Worm (Caenorhabditis elegans) whole organism, L4 larva: ENCODE measurements around the gene sru-22.

Experiments used
- Y105C5A.15 ChIP-seq: fragments of 200-800 bp; sonication (Bioruptor generic); IDR thresholded peaks from 2 replicates; pipeline ENCODE4 v1.3.6; 2022; ENCODE audit warnings: missing genetic modification characterization, missing compliant biosample characterization
- aha-1 ChIP-seq: fragments of 150-350 bp; peaks from one replicate; lab custom pipeline; 2014; ENCODE audit warnings: missing biosample characterization, missing genetic modification characterization
- ama-1 ChIP-seq: fragments of 150-350 bp; optimal IDR thresholded peaks from 2 replicates; lab custom pipeline; 2014; ENCODE audit warnings: inconsistent platforms, mixed read lengths
- ceh-32 ChIP-seq: sonication (generic microtip); optimal IDR thresholded peaks from 2 replicates; lab custom pipeline; 2016; ENCODE audit warnings: mild to moderate bottlenecking, missing genetic modification characterization, missing compliant biosample characterization; ENCODE audit not compliant: poor library complexity
- ceh-62 ChIP-seq: sonication (generic microtip); optimal IDR thresholded peaks from 2 replicates; lab custom pipeline; 2017; ENCODE audit warnings: missing biosample characterization, missing genetic modification characterization
- daf-12 ChIP-seq: fragments of 150-350 bp; optimal IDR thresholded peaks from 2 replicates; lab custom pipeline; 2014; ENCODE audit warnings: missing biosample characterization, missing genetic modification reagents, missing genetic modification characterization
- daf-16 ChIP-seq, 3 experiments: sonication (generic microtip); optimal IDR thresholded peaks; 2 replicates each; lab custom pipeline; 2016 to 2017; ENCODE audit warnings: missing genetic modification characterization in 3 of 3, missing genetic modification reagents in 3 of 3, mild to moderate bottlenecking in 2 of 3, missing compliant biosample characterization in 2 of 3, missing biosample characterization in 1 of 3, moderate library complexity in 1 of 3
- dpl-1 ChIP-seq: fragments of 150-350 bp; optimal IDR thresholded peaks from 2 replicates; lab custom pipeline; 2014; ENCODE audit warnings: missing biosample characterization, missing genetic modification reagents, missing genetic modification characterization
- dve-1 ChIP-seq: sonication (generic microtip); optimal IDR thresholded peaks from 2 replicates; lab custom pipeline; 2017; ENCODE audit warnings: antibody characterized with exemption, mild to moderate bottlenecking, missing genetic modification characterization, missing compliant biosample characterization; ENCODE audit not compliant: insufficient read depth
- egl-27 ChIP-seq: sonication (generic microtip); optimal IDR thresholded peaks from 3 replicates; lab custom pipeline; 2017; ENCODE audit warnings: missing biosample characterization, missing genetic modification reagents, missing genetic modification characterization
- fos-1 ChIP-seq: fragments of 150-350 bp; optimal IDR thresholded peaks from 2 replicates; lab custom pipeline; 2014; ENCODE audit warnings: missing biosample characterization, missing genetic modification characterization
- hif-1 ChIP-seq, 2 experiments: sonication (generic microtip); optimal IDR thresholded peaks; 2 replicates each; lab custom pipeline; 2016 to 2017; ENCODE audit warnings: missing compliant biosample characterization in 2 of 2, missing genetic modification characterization in 2 of 2, missing genetic modification reagents in 2 of 2, missing genotype in 2 of 2, mild to moderate bottlenecking in 1 of 2
- lin-1 ChIP-seq: fragments of 200-800 bp; sonication (Bioruptor generic); IDR thresholded peaks from 2 replicates; pipeline ENCODE4 v1.3.6; 2022; ENCODE audit warnings: missing genetic modification reagents, missing genetic modification characterization, missing compliant biosample characterization
- lin-15B ChIP-seq: fragments of 150-350 bp; sonication (generic microtip); optimal IDR thresholded peaks from 3 replicates; lab custom pipeline; 2014; ENCODE audit warnings: missing biosample characterization, missing genetic modification characterization
- lir-3 ChIP-seq: sonication (generic microtip); optimal IDR thresholded peaks from 2 replicates; lab custom pipeline; 2016; ENCODE audit warnings: mild to moderate bottlenecking, missing genetic modification characterization, missing compliant biosample characterization
- lsy-2 ChIP-seq, 2 experiments: fragments of 150-350 bp in 1 of 2; sonication (generic microtip) in 1 of 2; optimal IDR thresholded peaks; 2 replicates each; lab custom pipeline; 2014 to 2017; ENCODE audit warnings: missing biosample characterization in 2 of 2, missing genetic modification characterization in 2 of 2
- mep-1 ChIP-seq: fragments of 150-350 bp; sonication (generic microtip); optimal IDR thresholded peaks from 3 replicates; lab custom pipeline; 2014; ENCODE audit warnings: missing biosample characterization, missing genetic modification characterization
- nhr-10 ChIP-seq: fragments of 150-350 bp; optimal IDR thresholded peaks from 2 replicates; lab custom pipeline; 2014; ENCODE audit warnings: missing biosample characterization, missing genetic modification characterization
- nhr-102 ChIP-seq: sonication (generic microtip); optimal IDR thresholded peaks from 2 replicates; lab custom pipeline; 2016; ENCODE audit warnings: mild to moderate bottlenecking, missing genetic modification characterization, moderate library complexity, missing compliant biosample characterization
- nhr-25 ChIP-seq: sonication (generic microtip); optimal IDR thresholded peaks from 2 replicates; lab custom pipeline; 2017; ENCODE audit warnings: missing genetic modification characterization, mild to moderate bottlenecking, missing compliant biosample characterization, antibody characterized with exemption, moderate library complexity, borderline replicate concordance; ENCODE audit not compliant: insufficient read depth
- nhr-28 ChIP-seq: fragments of 150-350 bp; optimal IDR thresholded peaks from 2 replicates; lab custom pipeline; 2014; ENCODE audit warnings: missing biosample characterization, missing genetic modification characterization
- nhr-76 ChIP-seq: fragments of 150-350 bp; optimal IDR thresholded peaks from 2 replicates; lab custom pipeline; 2014; ENCODE audit warnings: missing biosample characterization, missing genetic modification characterization
- pha-4 ChIP-seq, 2 experiments: fragments of 150-350 bp in 1 of 2; fragments of 200-800 bp in 1 of 2; sonication (Bioruptor generic) in 1 of 2; IDR thresholded peaks in 1 of 2; optimal IDR thresholded peaks in 1 of 2; 2 replicates each; pipeline versions ENCODE4 v1.3.6 to Lab custom; 2014 to 2022; ENCODE audit warnings: missing genetic modification characterization in 2 of 2, missing genetic modification reagents in 2 of 2, missing biosample characterization in 1 of 2, missing compliant biosample characterization in 1 of 2
- pqm-1 ChIP-seq: sonication (generic microtip); optimal IDR thresholded peaks from 2 replicates; lab custom pipeline; 2017; ENCODE audit warnings: missing biosample characterization, missing genetic modification characterization
- spr-1 ChIP-seq: sonication (generic microtip); optimal IDR thresholded peaks from 2 replicates; lab custom pipeline; 2016; ENCODE audit warnings: mild to moderate bottlenecking, missing genetic modification characterization, missing compliant biosample characterization
- unc-39 ChIP-seq: sonication (generic microtip); optimal IDR thresholded peaks from 2 replicates; lab custom pipeline; 2017; ENCODE audit warnings: missing biosample characterization, missing genetic modification characterization
- unc-62 ChIP-seq, 3 experiments: fragments of 150-350 bp in 1 of 3; sonication (generic microtip); optimal IDR thresholded peaks in 2 of 3; peaks in 1 of 3; 1 replicate in 1 of 3; 2 replicates in 2 of 3; lab custom pipeline; 2014 to 2017; ENCODE audit warnings: missing biosample characterization in 3 of 3, missing genetic modification characterization in 3 of 3, missing genetic modification reagents in 3 of 3, missing genotype in 1 of 3
- vab-7 ChIP-seq: fragments of 200-800 bp; sonication (Bioruptor generic); IDR thresholded peaks from 2 replicates; pipeline ENCODE4 v1.3.6; 2022; ENCODE audit warnings: missing genetic modification reagents, missing genetic modification characterization, missing compliant biosample characterization
- zfp-2 ChIP-seq: sonication (generic microtip); optimal IDR thresholded peaks from 2 replicates; lab custom pipeline; 2016; ENCODE audit warnings: mild to moderate bottlenecking, missing genetic modification characterization, missing compliant biosample characterization
- zip-2 ChIP-seq: fragments of 150-350 bp; optimal IDR thresholded peaks from 2 replicates; lab custom pipeline; 2014; ENCODE audit warnings: missing biosample characterization, missing genetic modification characterization

sru-22 gene

DNA sequence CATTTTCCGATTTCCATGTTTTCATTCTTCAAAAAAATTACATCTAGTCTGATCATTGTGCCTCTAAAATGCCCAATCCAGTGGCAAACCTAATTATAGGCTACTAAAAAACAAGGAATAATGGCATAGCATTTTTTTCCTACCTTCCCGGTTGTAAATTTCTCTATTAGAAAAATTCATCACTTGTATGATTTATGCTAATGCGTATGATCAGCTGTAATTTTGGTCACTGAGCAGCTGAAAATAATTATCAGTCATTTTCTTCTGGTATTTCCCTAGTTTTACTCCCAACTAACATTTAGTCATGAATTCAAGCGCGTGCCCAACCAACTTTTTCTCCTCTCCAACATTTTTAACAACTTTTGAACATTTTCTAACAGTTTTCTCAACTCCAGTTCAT is 19.2 kb downstream of the sru-22 start, which contains the start of gene srh-186:
Gene srh-186 (plus strand): TSS at position 301 of the 400 bp plus-strand sequence.
- TF ChIP-seq lin-15B (tag; lab: Kevin White, UChicago) (no peak), dpl-1 (GFP tag; lab: Kevin White, UChicago) (no peak), aha-1 (tag; lab: Kevin White, UChicago) (peak; percentile 29)

DNA sequence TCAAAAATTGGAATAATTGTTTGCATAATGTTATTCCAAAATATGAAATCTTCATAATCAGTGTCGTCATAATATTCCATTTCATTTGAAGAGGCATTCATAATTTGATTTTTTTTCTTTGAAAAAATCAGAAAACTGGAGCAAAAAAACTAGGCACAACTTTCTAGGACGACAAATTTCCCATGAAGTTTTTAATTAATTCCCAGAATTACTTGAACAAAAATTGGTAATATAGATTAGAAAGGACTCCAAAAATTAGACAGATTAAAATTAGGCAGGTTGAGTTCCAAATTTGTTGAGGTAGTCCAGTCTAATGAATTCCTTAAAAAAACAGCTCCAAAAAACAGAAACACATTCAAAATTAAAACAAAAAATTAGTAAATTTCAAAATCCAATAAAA is 19.8 kb downstream of the sru-22 start, which contains the start of gene srw-57:
Gene srw-57 (minus strand): TSS at position 101 of the 400 bp plus-strand sequence.
- TF ChIP-seq nhr-10 (tag; lab: Kevin White, UChicago), result no peak
- no peak for TF ChIP-seq nhr-25 (tag; lab: Kevin White, UChicago)
- no peak for TF ChIP-seq daf-12 (tag; lab: Kevin White, UChicago)
- TF ChIP-seq daf-16 (GFP tag; optimal IDR thresholded peaks at IDR 0.05; lab: Kevin White, UChicago), result no peak
- TF ChIP-seq daf-16 (tag; optimal IDR thresholded peaks at IDR 0.05; lab: Kevin White, UChicago), result no peak
- TF ChIP-seq, all 104 proteins: peak for 0

DNA sequence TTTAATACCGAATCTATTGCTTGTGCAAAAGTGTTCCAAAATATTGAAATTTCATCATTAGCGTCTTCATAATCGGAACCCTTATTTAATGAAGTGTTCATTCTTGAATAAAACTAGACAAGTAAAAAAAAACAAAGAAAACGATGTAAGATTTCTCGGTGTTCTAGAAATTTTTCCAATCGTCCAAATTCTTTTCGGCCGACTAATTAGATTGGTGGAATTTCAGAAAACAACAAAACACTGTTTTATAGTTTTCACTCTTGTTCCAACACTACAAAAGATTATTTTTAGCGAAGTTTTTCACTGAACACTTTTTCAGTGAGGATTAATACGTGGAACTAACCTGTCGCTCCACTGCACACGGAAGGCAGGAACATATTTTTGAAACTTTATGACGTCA is 22.0 kb downstream of the sru-22 start, which contains the start of gene srw-56:
Gene srw-56 (minus strand): TSS at position 101 of the 400 bp plus-strand sequence.
- no peak for TF ChIP-seq pqm-1 (tag; lab: Kevin White, UChicago)

DNA sequence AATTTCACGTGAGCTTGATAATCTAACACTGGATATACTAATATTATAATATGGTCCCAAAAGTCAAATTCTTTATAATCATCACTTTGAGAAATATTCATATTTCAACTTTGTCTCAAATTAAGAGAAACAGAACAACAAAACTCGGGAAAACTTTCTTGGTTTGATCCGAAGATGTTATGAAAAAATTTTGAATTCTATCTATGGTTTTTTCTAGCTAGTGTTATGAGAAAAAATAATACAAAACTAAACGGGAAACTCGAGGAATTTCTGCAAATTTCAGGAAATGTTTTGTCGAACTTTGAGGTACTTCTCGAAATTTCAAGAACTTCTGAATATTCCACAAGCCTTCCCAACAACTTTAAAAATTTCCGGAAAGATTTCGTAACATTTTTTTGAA is 23.8 kb downstream of the sru-22 start, which contains the start of gene srw-59:
Gene srw-59 (minus strand): TSS at position 101 of the 400 bp plus-strand sequence.
- TF ChIP-seq dve-1 (tag; lab: Kevin White, UChicago) (no peak), hif-1 (tag; optimal IDR thresholded peaks at IDR 0.05; lab: Kevin White, UChicago) (no peak), nhr-28 (tag; lab: Kevin White, UChicago) (no peak), lin-1 (GFP tag; lab: Robert Waterston, UW) (no peak), egl-27 (tag; lab: Kevin White, UChicago) (no peak), lsy-2 (tag; optimal IDR thresholded peaks at IDR 0.05; lab: Kevin White, UChicago) (no peak), ceh-32 (tag; lab: Kevin White, UChicago) (no peak), mep-1 (tag; lab: Kevin White, UChicago) (no peak), nhr-102 (tag; lab: Kevin White, UChicago) (no peak)

DNA sequence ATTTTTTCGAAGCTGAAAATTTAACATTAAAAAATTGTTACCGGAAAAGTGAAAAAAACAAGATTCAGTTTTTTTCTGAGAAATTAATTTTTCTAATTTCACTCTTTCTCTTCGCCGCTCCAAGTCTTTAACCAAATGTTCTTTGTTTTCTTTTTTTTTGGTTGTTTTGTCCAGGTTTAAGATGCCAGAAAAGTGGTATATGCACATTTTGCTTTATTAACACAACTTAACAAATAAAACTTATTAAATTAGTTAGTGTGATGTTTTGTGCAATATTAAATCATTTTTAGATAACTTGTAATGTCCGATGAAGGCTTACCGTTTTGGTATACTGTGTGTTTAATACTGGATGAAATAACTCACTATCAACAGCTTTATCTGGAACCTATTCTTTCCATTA is 31.6 kb downstream of the sru-22 start, which contains the start of gene srw-53:
Gene srw-53 (plus strand): TSS at position 301 of the 400 bp plus-strand sequence.
- TF ChIP-seq ama-1 (lab: Kevin White, UChicago) (no peak), vab-7 (no peak), spr-1 (tag; lab: Kevin White, UChicago) (no peak), Y105C5A.15 (GFP tag; lab: Robert Waterston, UW) (no peak), ceh-62 (no peak), lir-3 (tag; lab: Kevin White, UChicago) (no peak), nhr-102 (tag; lab: Kevin White, UChicago) (no peak), zip-2 (tag; lab: Kevin White, UChicago) (no peak), egl-27 (tag; lab: Kevin White, UChicago) (no peak), unc-39 (tag; lab: Kevin White, UChicago) (no peak), aha-1 (tag; lab: Kevin White, UChicago) (no peak), zfp-2 (tag; lab: Kevin White, UChicago) (no peak), pha-4 (GFP tag; IDR thresholded peaks at IDR 0.05; lab: Robert Waterston, UW) (no peak), pha-4 (tag; optimal IDR thresholded peaks at IDR 0.05; lab: Kevin White, UChicago) (no peak)
- TF ChIP-seq, all 104 proteins: peak for 0

- TF ChIP-seq fos-1 (tag; lab: Kevin White, UChicago) (no peak), unc-62 (GFP tag; optimal IDR thresholded peaks at IDR 0.05 in 1 of 2; lab: Kevin White, UChicago) (peak in 1 of 2 experiments; percentile 66), unc-62 (tag; optimal IDR thresholded peaks at IDR 0.05; lab: Kevin White, UChicago) (no peak), nhr-76 (tag; lab: Kevin White, UChicago) (no peak), vab-7 (no peak)
Observed at ce11 chrV:15940254-15940653, 34.5 kb downstream of the sru-22 start, which contains the start of gene srw-55. Gene srw-55, minus strand, starts transcription at chrV:15940354.
